Worm (Caenorhabditis elegans): Measurements from ENCODE around the gene ins-22.
A peak's percentile ranks its signal among the peaks of the same experiment; 100 is the strongest.

The ins-22 gene

ce11 chrIII:10059002-10059401 is 32.9 kb downstream of the ins-22 start, which contains the start of gene T16G12.8:
T16G12.8 (plus strand) TSS chrIII:10059302.
- no peak for TF ChIP-seq ama-1 (optimal IDR thresholded peaks at IDR 0.05)
- no peak for TF ChIP-seq eor-1 (tag; optimal IDR thresholded peaks at IDR 0.05)
- no peak for TF ChIP-seq ZK546.5 (tag; optimal IDR thresholded peaks at IDR 0.05)

DNA sequence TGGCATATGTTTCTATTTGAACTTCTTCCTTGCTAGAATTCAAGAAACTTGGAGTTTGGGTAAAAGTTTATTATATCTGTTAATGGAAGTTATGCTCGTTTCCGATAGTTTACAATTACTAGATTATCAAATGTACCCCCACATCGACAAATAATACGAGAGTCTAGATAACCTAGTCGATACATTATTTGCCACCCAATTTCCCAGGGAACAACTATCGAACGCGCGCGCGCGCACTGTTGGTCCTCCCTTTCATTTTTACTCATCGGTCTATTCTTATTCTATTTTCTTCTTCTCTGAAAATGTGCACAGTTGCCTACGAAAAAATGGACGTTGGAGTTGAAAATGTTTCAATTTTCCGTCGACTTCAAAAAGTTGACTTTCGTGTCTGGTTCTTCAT is 34.5 kb downstream of the ins-22 start, which contains the start of gene T16G12.13:
Gene T16G12.13, plus strand, starts transcription at position 293 of the 400 bp plus-strand sequence.
- no peak for TF ChIP-seq lin-15B (tag; optimal IDR thresholded peaks at IDR 0.05)
- TF ChIP-seq fos-1 (tag; optimal IDR thresholded peaks at IDR 0.05) = no peak
- no peak for TF ChIP-seq egl-27 (tag; optimal IDR thresholded peaks at IDR 0.05)
- TF ChIP-seq nhr-76 (tag; optimal IDR thresholded peaks at IDR 0.05) = no peak
- TF ChIP-seq sea-2 (GFP tag; optimal IDR thresholded peaks at IDR 0.05) = no peak
- TF ChIP-seq nhr-43 (tag; optimal IDR thresholded peaks at IDR 0.05; ENCODE audit: poor library complexity, severe bottlenecking) = no peak
- no peak for TF ChIP-seq mdl-1 (tag; optimal IDR thresholded peaks at IDR 0.05)
- TF ChIP-seq tbx-2 (tag; optimal IDR thresholded peaks at IDR 0.05) = no peak
- TF ChIP-seq R02D3.7 (tag; optimal IDR thresholded peaks at IDR 0.05) = no peak
- TF ChIP-seq aly-2 (tag; optimal IDR thresholded peaks at IDR 0.05) = no peak
- TF ChIP-seq zag-1 (tag; optimal IDR thresholded peaks at IDR 0.05) = no peak
- TF ChIP-seq nhr-77 (tag; optimal IDR thresholded peaks at IDR 0.05) = no peak
- no peak for TF ChIP-seq daf-12 (tag; optimal IDR thresholded peaks at IDR 0.05)
- no peak for TF ChIP-seq lsy-12 (tag; optimal IDR thresholded peaks at IDR 0.05)

DNA sequence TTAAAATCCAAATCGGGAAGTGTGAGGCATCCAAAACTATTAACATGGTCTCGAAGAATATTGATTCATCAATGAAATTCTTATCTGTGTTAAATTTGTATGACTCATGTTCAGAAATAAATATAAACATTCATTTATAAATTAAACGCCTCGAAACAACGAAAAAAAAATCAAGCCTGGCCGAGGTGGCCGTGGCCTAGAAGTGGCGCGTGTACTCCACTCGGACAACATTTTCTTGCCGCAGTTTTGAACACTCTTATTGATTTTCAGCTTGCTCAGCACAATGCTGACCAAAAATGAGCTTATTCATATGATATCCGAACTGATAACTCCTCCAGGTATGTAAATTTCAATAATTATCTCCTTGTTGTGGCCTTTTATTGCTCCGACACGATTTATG is 38.1 kb downstream of the ins-22 start, which contains the start of gene ekl-6:
Gene ekl-6, plus strand, starts transcription at position 265 of the 400 bp plus-strand sequence.
- TF ChIP-seq nhr-23 (tag; optimal IDR thresholded peaks at IDR 0.05) (no peak), fkh-2 (tag; optimal IDR thresholded peaks at IDR 0.05) (no peak), sea-2 (GFP tag; optimal IDR thresholded peaks at IDR 0.05) (no peak), jun-1 (tag; optimal IDR thresholded peaks at IDR 0.05) (no peak), unc-39 (tag; optimal IDR thresholded peaks at IDR 0.05) (no peak), egl-5 (tag; optimal IDR thresholded peaks at IDR 0.05) (no peak), nhr-43 (tag; optimal IDR thresholded peaks at IDR 0.05; ENCODE audit: poor library complexity, severe bottlenecking) (peak; percentile 79), zag-1 (tag; optimal IDR thresholded peaks at IDR 0.05) (no peak), fkh-10 (GFP tag; optimal IDR thresholded peaks at IDR 0.05) (no peak), daf-12 (tag; optimal IDR thresholded peaks at IDR 0.05) (no peak), ceh-9 (tag; optimal IDR thresholded peaks at IDR 0.05) (no peak), lsy-12 (tag; optimal IDR thresholded peaks at IDR 0.05) (peak; percentile 22), nhr-76 (tag; optimal IDR thresholded peaks at IDR 0.05) (no peak), ztf-4 (tag; optimal IDR thresholded peaks at IDR 0.05) (no peak), pqm-1 (tag; optimal IDR thresholded peaks at IDR 0.05) (no peak), ceh-28 (tag; optimal IDR thresholded peaks at IDR 0.05) (no peak), egl-27 (tag; optimal IDR thresholded peaks at IDR 0.05) (no peak), skn-1 (tag; optimal IDR thresholded peaks at IDR 0.05) (no peak), lin-15B (tag; optimal IDR thresholded peaks at IDR 0.05) (peak; percentile 48), nhr-11 (tag; optimal IDR thresholded peaks at IDR 0.05) (no peak), fos-1 (tag; optimal IDR thresholded peaks at IDR 0.05) (no peak), hmg-11 (tag; optimal IDR thresholded peaks at IDR 0.05) (peak; percentile 65), lin-39 (tag; optimal IDR thresholded peaks at IDR 0.05) (no peak), R02D3.7 (tag; optimal IDR thresholded peaks at IDR 0.05) (no peak), aly-2 (tag; optimal IDR thresholded peaks at IDR 0.05) (no peak), nhr-28 (tag; optimal IDR thresholded peaks at IDR 0.05) (no peak), snpc-4 (tag; optimal IDR thresholded peaks at IDR 0.05) (peak; percentile 12), nhr-25 (tag; optimal IDR thresholded peaks at IDR 0.05) (no peak), elt-2 (tag; optimal IDR thresholded peaks at IDR 0.05) (no peak), mdl-1 (tag; optimal IDR thresholded peaks at IDR 0.05) (no peak)

- TF ChIP-seq daf-12 (tag; optimal IDR thresholded peaks at IDR 0.05) = no peak
- no peak for TF ChIP-seq sea-2 (GFP tag; optimal IDR thresholded peaks at IDR 0.05)
- no peak for TF ChIP-seq mml-1 (tag; optimal IDR thresholded peaks at IDR 0.05)
- TF ChIP-seq egl-5 (tag; optimal IDR thresholded peaks at IDR 0.05) = no peak
- no peak for TF ChIP-seq ztf-11 (tag; optimal IDR thresholded peaks at IDR 0.05)
- TF ChIP-seq ZK546.5 (tag; optimal IDR thresholded peaks at IDR 0.05) = no peak
- TF ChIP-seq egl-27 (tag; optimal IDR thresholded peaks at IDR 0.05) = no peak
- no peak for TF ChIP-seq ceh-16 (tag; optimal IDR thresholded peaks at IDR 0.05)
- TF ChIP-seq ztf-4 (tag; optimal IDR thresholded peaks at IDR 0.05) = no peak
- no peak for TF ChIP-seq mdl-1 (tag; optimal IDR thresholded peaks at IDR 0.05)
- no peak for TF ChIP-seq elt-3 (tag; optimal IDR thresholded peaks at IDR 0.05)
- TF ChIP-seq hmg-11 (tag; optimal IDR thresholded peaks at IDR 0.05) = no peak
- TF ChIP-seq nhr-237 (tag; optimal IDR thresholded peaks at IDR 0.05) = no peak
- no peak for TF ChIP-seq unc-62 (GFP tag; optimal IDR thresholded peaks at IDR 0.05)
- TF ChIP-seq ceh-9 (tag; optimal IDR thresholded peaks at IDR 0.05) = no peak
- no peak for TF ChIP-seq nhr-11 (tag; optimal IDR thresholded peaks at IDR 0.05)
- no peak for TF ChIP-seq ceh-28 (tag; optimal IDR thresholded peaks at IDR 0.05)
- TF ChIP-seq nhr-28 (tag; optimal IDR thresholded peaks at IDR 0.05) = no peak
- TF ChIP-seq zag-1 (tag; optimal IDR thresholded peaks at IDR 0.05) = no peak
Observed at ce11 chrIII:10069278-10069677, 43.2 kb downstream of the ins-22 start, which contains the start of gene T16G12.6. T16G12.6 (plus strand) TSS chrIII:10069578.
